Worm (Caenorhabditis elegans) whole organism, L4/young adult: Measurements from ENCODE around the gene bath-46.
"Not testable (repeated sequence)": the region's sequence is repeated elsewhere in the genome, so short reads cannot be mapped to it uniquely, and the experiment has no call there.

Source experiments
- W03F9.2 ChIP-seq: fragments of 150-350 bp; optimal IDR thresholded peaks from 2 replicates; lab custom pipeline; 2014; ENCODE audit warnings: missing biosample characterization, missing genetic modification characterization
- dao-5 ChIP-seq: sonication (generic microtip); optimal IDR thresholded peaks from 2 replicates; lab custom pipeline; 2016; ENCODE audit warnings: missing genotype, missing genetic modification characterization, moderate library complexity, missing compliant biosample characterization
- him-1 ChIP-seq: sonication (generic microtip); optimal IDR thresholded peaks from 2 replicates; lab custom pipeline; 2016; ENCODE audit warnings: missing genotype, missing genetic modification reagents, missing genetic modification characterization, missing compliant biosample characterization

The bath-46 gene

ce11 chrII:1625666-1626065, 28.0 kb downstream of the bath-46 start, which contains the start of gene C08E3.14:
C08E3.14 (plus strand) TSS chrII:1625966.
- TF ChIP-seq dao-5 (tag; lab: Kevin White, UChicago) (no peak), him-1 (tag; lab: Kevin White, UChicago) (no peak), W03F9.2 (tag; lab: Kevin White, UChicago) (no peak)

DNA sequence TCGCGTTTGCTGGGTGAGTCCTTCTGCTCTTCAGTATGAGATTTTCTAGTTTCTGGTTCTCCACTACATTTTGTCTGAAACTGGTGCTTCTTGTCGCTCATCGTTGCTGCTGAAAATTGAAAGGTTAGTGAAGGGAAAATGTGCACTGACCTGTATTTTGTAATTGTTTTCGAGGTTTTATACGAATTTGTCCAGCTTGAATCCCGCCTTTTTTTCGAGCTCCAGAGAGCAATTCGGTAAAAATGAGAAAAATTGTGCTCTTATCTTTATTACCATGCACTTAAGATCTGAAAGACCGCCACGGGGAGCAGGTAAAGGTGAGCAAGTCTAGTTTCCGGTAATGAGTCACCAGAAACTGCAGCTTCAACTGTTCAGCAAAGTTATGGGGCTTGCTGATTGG, 30.1 kb downstream of the bath-46 start, which contains the start of gene C08E3.15:
Gene C08E3.15, minus strand, starts transcription at position 101 of the 400 bp plus-strand sequence.
- TF ChIP-seq him-1, W03F9.2, dao-5 (tag; lab: Kevin White, UChicago): not testable (repeated sequence)

DNA sequence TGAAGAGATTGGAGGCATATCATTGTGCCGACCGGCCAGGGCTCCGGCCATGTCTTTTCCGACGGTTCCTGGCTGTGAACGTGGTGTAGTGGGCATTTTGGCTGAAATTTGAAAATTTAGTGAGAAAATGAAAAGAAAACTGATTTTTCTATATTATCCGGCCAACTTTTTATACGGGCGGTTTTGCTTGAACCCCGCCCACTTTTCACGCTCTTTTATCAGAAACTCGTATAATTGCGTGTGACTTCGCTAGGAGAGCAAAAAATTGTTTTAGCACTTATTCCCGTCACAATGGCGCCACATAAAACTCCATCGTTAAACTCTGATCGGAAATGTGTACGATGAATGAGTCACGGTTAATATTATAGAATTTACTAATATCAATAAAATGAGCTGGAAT, 34.5 kb downstream of the bath-46 start, which contains the start of gene C08E3.13:
Gene C08E3.13, minus strand, starts transcription at position 101 of the 400 bp plus-strand sequence.
- TF ChIP-seq him-1, W03F9.2, dao-5 (tag; lab: Kevin White, UChicago): not testable (repeated sequence)

DNA sequence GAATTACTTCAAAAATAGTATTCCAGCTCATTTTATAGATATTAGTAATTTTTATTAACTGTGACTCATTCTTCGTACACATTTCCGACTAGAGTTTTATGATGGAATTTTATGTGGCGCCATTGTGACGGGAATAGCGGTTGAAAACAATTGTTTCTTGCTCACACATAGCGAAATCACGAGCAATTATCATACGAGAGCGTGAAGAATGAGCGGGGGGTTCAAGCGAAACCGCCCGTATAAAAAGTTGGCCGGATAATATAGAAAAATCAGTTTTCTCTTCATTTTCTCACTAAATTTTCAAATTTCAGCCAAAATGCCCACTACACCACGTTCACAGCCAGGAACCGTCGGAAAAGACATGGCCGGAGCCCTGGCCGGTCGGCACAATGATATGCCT, 35.8 kb downstream of the bath-46 start, which contains the start of gene C08E3.1:
Gene C08E3.1, plus strand, starts transcription at position 301 of the 400 bp plus-strand sequence.
- TF ChIP-seq dao-5, him-1, W03F9.2 (tag; lab: Kevin White, UChicago): not testable (repeated sequence)

DNA sequence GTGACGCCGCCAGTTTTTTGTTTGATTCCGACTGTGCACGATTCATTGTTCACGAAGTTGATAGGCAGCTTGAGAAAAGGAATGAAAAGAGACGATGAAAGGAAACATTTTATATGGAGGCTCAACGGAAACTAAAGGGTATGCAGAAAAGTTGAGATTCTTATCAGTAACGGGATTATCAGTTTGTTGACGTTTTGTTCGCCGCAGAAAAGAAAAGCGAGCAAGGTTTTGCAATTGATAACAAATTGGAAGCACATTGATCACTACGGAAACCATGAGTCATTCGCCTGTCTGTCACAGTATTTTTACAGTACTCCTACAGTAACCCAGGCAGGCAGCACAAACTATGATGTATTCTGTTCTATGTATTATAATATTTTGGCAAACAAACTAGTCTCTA, 38.3 kb downstream of the bath-46 start:
- TF ChIP-seq W03F9.2 (tag; lab: Kevin White, UChicago) = no peak
- no peak for TF ChIP-seq dao-5 (tag; lab: Kevin White, UChicago)
- no peak for TF ChIP-seq him-1 (tag; lab: Kevin White, UChicago)

ce11 chrII:1636392-1636791, 38.7 kb downstream of the bath-46 start, which contains the start of gene srg-20:
srg-20 (plus strand) TSS chrII:1636692.
- TF ChIP-seq dao-5, W03F9.2, him-1 (tag; lab: Kevin White, UChicago): not testable (repeated sequence)

ce11 chrII:1640496-1640895, 42.8 kb downstream of the bath-46 start, which contains the start of gene srh-72:
srh-72 (minus strand) TSS chrII:1640596.
- TF ChIP-seq W03F9.2 (tag; lab: Kevin White, UChicago) (no peak), him-1 (tag; lab: Kevin White, UChicago) (no peak), dao-5 (tag; lab: Kevin White, UChicago) (no peak)

DNA sequence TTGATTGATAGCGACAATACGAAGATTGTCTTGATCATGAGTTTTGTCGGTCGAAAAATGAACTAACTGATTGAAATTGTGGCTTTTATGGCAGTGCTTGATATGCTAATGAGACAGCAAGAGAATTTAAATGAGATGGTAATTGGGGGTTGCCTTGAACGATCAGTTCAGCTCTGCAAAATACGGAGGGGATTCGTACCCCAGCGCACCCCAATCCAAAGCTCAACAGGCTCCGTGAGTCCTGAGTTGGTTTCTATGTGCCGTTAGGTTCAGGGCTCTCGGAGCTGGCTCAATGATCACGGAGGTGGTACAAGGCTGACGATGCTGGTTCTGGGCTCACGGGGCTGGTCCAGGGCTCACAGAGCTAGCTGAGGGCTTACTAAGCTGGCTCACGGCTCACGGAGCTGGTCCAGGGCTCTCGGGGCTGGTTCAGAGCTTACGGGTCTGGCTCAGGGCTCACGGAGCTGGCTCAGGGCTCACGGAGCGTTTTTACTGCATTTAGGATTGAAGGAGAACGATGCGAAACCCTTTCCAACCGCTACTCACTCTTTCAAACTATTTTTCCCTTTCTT, 47.2 kb downstream of the bath-46 start, which contains the start of gene ZC204.6:
Gene ZC204.6, minus strand, starts transcription at position 51 of the 572 bp plus-strand sequence.
- TF ChIP-seq dao-5 (tag; lab: Kevin White, UChicago) (no peak), him-1 (tag; lab: Kevin White, UChicago) (no peak), W03F9.2 (tag; lab: Kevin White, UChicago) (no peak)

DNA sequence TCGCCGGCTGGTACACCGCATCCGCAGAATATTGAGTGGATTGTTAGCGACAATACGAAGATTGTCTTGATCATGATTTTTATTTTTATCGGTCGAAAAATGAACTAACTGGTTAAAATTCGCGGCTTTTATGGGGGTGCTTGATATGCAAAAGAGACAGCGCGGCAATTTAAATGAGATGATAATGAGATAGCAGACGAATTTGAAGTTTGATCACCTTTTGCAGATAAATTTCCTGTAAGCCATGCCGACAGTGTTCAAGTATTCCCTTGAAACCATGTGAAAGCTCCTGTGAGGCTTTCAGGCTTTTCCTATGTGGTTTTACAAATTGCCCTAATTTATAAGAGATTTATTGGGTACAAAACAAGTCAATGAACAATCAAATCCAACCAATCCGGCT, 48.5 kb downstream of the bath-46 start, which contains the start of gene ZC204.17:
Gene ZC204.17, minus strand, starts transcription at position 101 of the 400 bp plus-strand sequence.
- no peak for TF ChIP-seq W03F9.2 (tag; lab: Kevin White, UChicago)
- no peak for TF ChIP-seq dao-5 (tag; lab: Kevin White, UChicago)
- TF ChIP-seq him-1 (tag; lab: Kevin White, UChicago) = no peak

- TF ChIP-seq W03F9.2 (tag; lab: Kevin White, UChicago) (no peak), dao-5 (tag; lab: Kevin White, UChicago) (no peak)
Measured at ce11 chrII:1648768-1649167, 51.1 kb downstream of the bath-46 start, which contains the start of gene fbxb-21. fbxb-21 (minus strand) TSS chrII:1648868.
